Worm (Caenorhabditis elegans): ENCODE results near the gene col-131.
A peak's percentile ranks its signal among the peaks of the same experiment; 100 is the strongest.

col-131 gene

ce11 chrIV:13096778-13097177 lies 29.7 kb upstream of the col-131 start (continued):
- TF ChIP-seq D2030.7 (GFP tag; IDR thresholded peaks at IDR 0.05) (peak; percentile 20; the same call in 1 of the 2 replicates), ceh-91 (GFP tag; IDR thresholded peaks at IDR 0.05) (0 out of 2 replicates have a peak, but pooled peaks have one; percentile 8), pha-4 (tag; optimal IDR thresholded peaks at IDR 0.05) (no peak), F39B2.1 (GFP tag; IDR thresholded peaks at IDR 0.05) (0 out of 2 replicates have a peak, but pooled peaks have one; percentile 17), Y79H2A.3 (GFP tag; conservative IDR thresholded peaks at IDR 0.05) (peak; percentile 78; the same call in 1 of the 2 replicates), hlh-12 (tag; optimal IDR thresholded peaks at IDR 0.05) (no peak), lsy-27 (tag; optimal IDR thresholded peaks at IDR 0.05; ENCODE audit: borderline replicate concordance, insufficient read depth) (no peak), egl-18 (GFP tag; IDR thresholded peaks at IDR 0.05) (no peak), nhr-90 (tag; optimal IDR thresholded peaks at IDR 0.05) (peak; percentile 4), attf-5 (GFP tag; optimal IDR thresholded peaks at IDR 0.05) (peak; percentile 35), B0035.1 (tag; optimal IDR thresholded peaks at IDR 0.05) (peak; percentile 2), mxl-1 (tag; optimal IDR thresholded peaks at IDR 0.05) (peak; percentile 39), snpc-4 (GFP tag; optimal IDR thresholded peaks at IDR 0.05) (no peak), snpc-4 (tag; optimal IDR thresholded peaks at IDR 0.05) (peak in 2 of 4 experiments; percentile 47 to 53), snpc-3.4 (tag; optimal IDR thresholded peaks at IDR 0.05) (peak; percentile 34), rec-8 (tag; optimal IDR thresholded peaks at IDR 0.05) (peak in 1 of 2 experiments; percentile 4), K12H6.12 (tag; optimal IDR thresholded peaks at IDR 0.05) (no peak), let-607 (tag; optimal IDR thresholded peaks at IDR 0.05) (no peak), madf-6 (GFP tag; IDR thresholded peaks at IDR 0.05) (peak; percentile 58), hmg-1.2 (GFP tag; IDR thresholded peaks at IDR 0.05) (peak; percentile 41), rpc-1 (optimal IDR thresholded peaks at IDR 0.05) (no peak), rpc-1 (tag; optimal IDR thresholded peaks at IDR 0.05) (no peak), nfyb-1 (GFP tag; IDR thresholded peaks at IDR 0.05) (0 out of 2 replicates have a peak, but pooled peaks have one; percentile 7), Y67H2A.10 (GFP tag; conservative IDR thresholded peaks at IDR 0.05) (no peak), atf-7 (tag; optimal IDR thresholded peaks at IDR 0.05) (no peak), madf-3 (GFP tag; IDR thresholded peaks at IDR 0.05) (0 out of 2 replicates have a peak, but pooled peaks have one; percentile 16), lag-1 (GFP tag; IDR thresholded peaks at IDR 0.05) (no peak), ZK185.1 (tag; optimal IDR thresholded peaks at IDR 0.05; ENCODE audit: poor library complexity, severe bottlenecking) (peak; percentile 60), C06A6.2 (GFP tag; conservative IDR thresholded peaks at IDR 0.05) (no peak), ceh-58 (GFP tag; IDR thresholded peaks at IDR 0.05) (no peak), tbx-9 (tag; optimal IDR thresholded peaks at IDR 0.05; ENCODE audit: borderline replicate concordance) (no peak), zim-3 (tag; optimal IDR thresholded peaks at IDR 0.05) (no peak), hlh-26 (GFP tag; conservative IDR thresholded peaks at IDR 0.05) (no peak), somi-1 (GFP tag; optimal IDR thresholded peaks at IDR 0.05) (no peak)

ce11 chrIV:13095462-13095861 lies 28.4 kb upstream of the col-131 start, which contains the start of gene rfc-3:
rfc-3 (plus strand) TSS chrIV:13095762.
- TF ChIP-seq snpc-1.1 (tag; optimal IDR thresholded peaks at IDR 0.05; ENCODE audit: insufficient read depth) (no peak), Y79H2A.3 (GFP tag; conservative IDR thresholded peaks at IDR 0.05) (no peak), nhr-27 (tag; optimal IDR thresholded peaks at IDR 0.05) (no peak), ceh-79 (tag; optimal IDR thresholded peaks at IDR 0.05) (no peak), T26A5.8 (tag; optimal IDR thresholded peaks at IDR 0.05) (no peak), hsf-1 (GFP tag; IDR thresholded peaks at IDR 0.05) (0 out of 2 replicates have a peak, but pooled peaks have one; percentile 22), F22D6.2 (tag; optimal IDR thresholded peaks at IDR 0.05) (no peak), ztf-22 (GFP tag; optimal IDR thresholded peaks at IDR 0.05) (no peak), ekl-4 (GFP tag; IDR thresholded peaks at IDR 0.05) (peak; percentile 49; the same call in 1 of the 2 replicates), hlh-26 (GFP tag; conservative IDR thresholded peaks at IDR 0.05) (no peak), K12H6.12 (tag; optimal IDR thresholded peaks at IDR 0.05) (no peak), bed-1 (GFP tag; IDR thresholded peaks at IDR 0.05) (no peak), akir-1 (GFP tag; optimal IDR thresholded peaks at IDR 0.05) (no peak), ceh-100 (GFP tag; IDR thresholded peaks at IDR 0.05) (0 out of 2 replicates have a peak, but pooled peaks have one; percentile 36), F33H1.4 (GFP tag; IDR thresholded peaks at IDR 0.05) (peak; percentile 8; the same call in 1 of the 2 replicates), F55B11.4 (tag; optimal IDR thresholded peaks at IDR 0.05; ENCODE audit: borderline replicate concordance, insufficient read depth) (no peak), madf-6 (GFP tag; IDR thresholded peaks at IDR 0.05) (peak; percentile 32), die-1 (tag; optimal IDR thresholded peaks at IDR 0.05) (no peak)
